Worm (Caenorhabditis elegans): ENCODE results near the gene oac-52.

DNA sequence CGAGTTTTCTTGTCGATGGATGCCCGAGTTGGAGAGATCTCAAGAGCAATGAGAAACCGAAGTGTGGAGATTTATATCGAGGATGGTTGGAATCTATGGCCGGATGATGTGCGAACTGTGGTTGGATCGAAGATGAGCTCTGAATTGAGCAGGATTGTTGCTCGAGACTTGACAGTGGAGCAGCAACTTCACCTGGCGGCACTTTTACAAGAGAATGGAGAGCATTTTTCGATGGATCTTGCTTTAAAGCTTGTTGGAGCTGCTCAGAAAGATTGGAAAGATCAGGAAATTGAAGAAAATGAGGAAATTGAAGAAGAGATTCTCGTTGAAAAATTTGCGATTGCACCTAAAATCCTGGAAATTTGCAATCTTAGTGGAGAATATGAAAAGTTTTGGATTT lies 22.7 kb upstream of the oac-52 start:
- TF ChIP-seq flt-1 (GFP tag; IDR thresholded peaks at IDR 0.05) (no peak), klf-2 (GFP tag; conservative IDR thresholded peaks at IDR 0.05) (no peak), tab-1 (GFP tag; IDR thresholded peaks at IDR 0.05) (no peak), T22C8.4 (GFP tag; IDR thresholded peaks at IDR 0.05) (no peak), ref-1 (GFP tag; conservative IDR thresholded peaks at IDR 0.05) (no peak)
